Worm (Caenorhabditis elegans) whole organism, L4/young adult: ENCODE data around the gene T01G1.2.
"Not testable (repeated sequence)": the region's sequence is repeated elsewhere in the genome, so short reads cannot be mapped to it uniquely, and the experiment has no call there.

Source experiments
- W03F9.2 ChIP-seq: fragments of 150-350 bp; optimal IDR thresholded peaks from 2 replicates; lab custom pipeline; 2014; ENCODE audit warnings: missing biosample characterization, missing genetic modification characterization
- dao-5 ChIP-seq: sonication (generic microtip); optimal IDR thresholded peaks from 2 replicates; lab custom pipeline; 2016; ENCODE audit warnings: missing genotype, missing genetic modification characterization, moderate library complexity, missing compliant biosample characterization
- him-1 ChIP-seq: sonication (generic microtip); optimal IDR thresholded peaks from 2 replicates; lab custom pipeline; 2016; ENCODE audit warnings: missing genotype, missing genetic modification reagents, missing genetic modification characterization, missing compliant biosample characterization

The T01G1.2 gene

DNA sequence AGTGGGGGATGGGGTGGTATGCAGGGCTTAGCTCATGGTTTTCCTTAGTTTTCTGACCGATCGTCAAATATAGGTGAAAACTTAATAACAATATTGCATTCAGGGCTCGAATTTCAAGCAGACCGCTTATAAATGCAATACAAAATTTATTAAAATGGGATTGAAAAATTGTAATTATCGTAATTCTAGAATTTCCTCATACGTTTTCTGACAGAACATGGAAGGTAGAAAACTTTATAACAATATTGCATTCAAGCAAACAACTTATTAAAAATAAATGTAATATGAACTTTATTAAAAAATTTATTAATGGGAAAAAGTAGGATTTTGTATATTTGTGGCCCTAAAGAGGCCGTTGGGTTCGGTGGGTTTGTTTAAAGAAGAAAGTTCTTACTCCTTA is 30.5 kb upstream of the T01G1.2 start:
- TF ChIP-seq him-1 (no peak), W03F9.2 (tag; lab: Kevin White, UChicago) (no peak), dao-5 (tag; lab: Kevin White, UChicago) (no peak)

DNA sequence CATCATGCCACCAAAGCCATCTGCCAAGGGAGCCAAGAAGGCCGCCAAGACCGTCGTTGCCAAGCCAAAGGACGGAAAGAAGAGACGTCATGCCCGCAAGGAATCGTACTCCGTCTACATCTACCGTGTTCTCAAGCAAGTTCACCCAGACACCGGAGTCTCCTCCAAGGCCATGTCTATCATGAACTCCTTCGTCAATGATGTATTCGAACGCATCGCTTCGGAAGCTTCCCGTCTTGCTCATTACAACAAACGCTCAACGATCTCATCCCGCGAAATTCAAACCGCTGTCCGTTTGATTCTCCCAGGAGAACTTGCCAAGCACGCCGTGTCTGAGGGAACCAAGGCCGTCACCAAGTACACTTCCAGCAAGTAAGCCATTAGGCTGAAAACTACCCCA is 29.5 kb upstream of the T01G1.2 start, which contains the start of gene his-48:
TSS of gene his-48 (plus strand) at position 5 of the 400 bp plus-strand sequence.
- not testable (repeated sequence) for TF ChIP-seq W03F9.2 (tag; lab: Kevin White, UChicago); dao-5 (tag; lab: Kevin White, UChicago); him-1

DNA sequence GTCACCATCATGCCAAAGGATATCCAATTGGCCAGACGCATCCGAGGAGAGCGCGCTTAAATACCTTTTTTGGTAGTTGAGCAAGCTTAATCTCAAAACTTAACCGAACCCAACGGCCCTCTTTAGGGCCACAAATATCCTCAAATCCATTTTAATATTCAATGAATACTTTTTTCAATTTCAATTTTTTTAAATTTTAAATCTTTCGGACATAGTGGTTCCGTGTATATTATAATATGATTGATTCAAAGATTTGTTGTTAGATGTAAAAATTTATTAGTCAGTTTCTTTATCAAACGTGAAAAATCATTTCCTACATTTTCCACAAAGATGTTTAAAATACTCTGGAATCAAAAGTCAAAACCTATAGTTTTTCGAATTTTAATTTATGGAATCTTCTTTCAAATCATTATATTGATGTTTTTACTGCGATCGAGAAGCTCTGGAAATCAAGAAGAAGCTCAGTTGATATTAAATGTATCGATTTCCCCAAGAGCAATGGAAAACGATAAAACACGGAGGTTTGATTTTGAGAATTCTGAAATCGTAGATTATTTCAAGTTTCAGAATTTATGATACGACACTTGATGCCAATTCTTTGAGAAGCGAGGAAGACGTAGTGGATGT is 27.2 kb upstream of the T01G1.2 start, which contains the start of gene B0035.21:
TSS of gene B0035.21 (plus strand) at position 322 of the 627 bp plus-strand sequence.
- no peak for TF ChIP-seq him-1

DNA sequence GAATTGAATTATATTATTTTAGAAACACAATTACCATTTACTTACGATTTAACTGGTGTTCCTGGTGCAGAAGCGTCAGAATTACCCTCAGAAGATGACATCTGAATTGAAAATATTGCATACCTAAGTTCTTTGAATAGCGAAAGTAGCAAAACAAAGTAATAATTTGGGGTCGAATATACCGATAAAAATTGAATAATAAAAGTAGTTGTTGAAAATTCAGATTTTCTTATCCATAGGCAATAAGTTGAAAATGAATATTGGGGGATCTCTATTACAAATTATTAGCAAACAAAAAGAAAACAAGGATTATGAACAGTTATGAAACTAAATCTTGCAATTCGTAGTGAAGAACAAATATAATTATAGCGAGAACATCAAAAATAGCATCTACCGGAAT is 24.9 kb upstream of the T01G1.2 start, which contains the start of gene leo-1:
TSS of gene leo-1 (minus strand) at position 101 of the 400 bp plus-strand sequence.
- no peak for TF ChIP-seq dao-5 (tag; lab: Kevin White, UChicago)
- no peak for TF ChIP-seq him-1
- no peak for TF ChIP-seq W03F9.2 (tag; lab: Kevin White, UChicago)

DNA sequence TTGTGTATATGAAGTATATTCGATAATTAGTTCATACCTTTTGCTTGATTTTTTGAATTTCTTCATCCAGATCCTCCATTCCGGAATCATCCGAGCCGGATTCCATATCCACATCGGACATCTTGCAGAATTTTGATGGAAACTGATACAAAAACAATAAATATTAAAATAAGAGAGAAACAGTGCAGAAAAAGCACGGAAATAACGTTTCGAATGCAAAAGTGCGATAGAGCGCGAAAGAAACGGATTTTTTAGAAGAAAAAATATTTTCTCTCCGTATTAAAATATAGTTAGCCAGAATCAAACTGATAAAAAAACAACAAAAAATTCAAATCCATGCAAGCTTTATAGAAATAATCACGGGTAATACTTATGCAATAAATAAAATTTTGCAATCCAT is 21.5 kb upstream of the T01G1.2 start, which contains the start of gene sart-3:
TSS of gene sart-3 (minus strand) at position 219 of the 400 bp plus-strand sequence.
- TF ChIP-seq W03F9.2 (tag; lab: Kevin White, UChicago) (no peak), dao-5 (tag; lab: Kevin White, UChicago) (no peak), him-1 (no peak)

DNA sequence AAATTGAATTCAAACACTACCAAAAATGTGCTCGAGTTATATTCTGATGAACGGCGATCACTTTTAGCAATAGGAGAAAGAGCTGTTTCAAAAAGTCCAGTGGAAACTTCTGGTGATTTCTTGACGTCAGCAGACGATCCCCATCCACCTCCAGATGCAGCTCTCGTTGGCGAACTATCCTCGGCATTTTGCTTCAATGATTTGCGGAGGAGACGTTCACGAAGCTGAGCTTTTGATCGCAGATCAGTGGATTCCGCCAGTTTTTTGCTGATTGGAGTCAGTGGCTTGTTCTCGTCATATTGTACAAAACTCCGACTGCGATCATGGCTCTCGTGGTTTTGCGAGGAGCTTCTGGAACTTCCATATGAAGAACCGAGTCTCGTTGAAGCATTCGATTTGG is 18.0 kb upstream of the T01G1.2 start:
- TF ChIP-seq dao-5 (tag; lab: Kevin White, UChicago), result no peak
- TF ChIP-seq W03F9.2 (tag; lab: Kevin White, UChicago), result no peak
- no peak for TF ChIP-seq him-1

DNA sequence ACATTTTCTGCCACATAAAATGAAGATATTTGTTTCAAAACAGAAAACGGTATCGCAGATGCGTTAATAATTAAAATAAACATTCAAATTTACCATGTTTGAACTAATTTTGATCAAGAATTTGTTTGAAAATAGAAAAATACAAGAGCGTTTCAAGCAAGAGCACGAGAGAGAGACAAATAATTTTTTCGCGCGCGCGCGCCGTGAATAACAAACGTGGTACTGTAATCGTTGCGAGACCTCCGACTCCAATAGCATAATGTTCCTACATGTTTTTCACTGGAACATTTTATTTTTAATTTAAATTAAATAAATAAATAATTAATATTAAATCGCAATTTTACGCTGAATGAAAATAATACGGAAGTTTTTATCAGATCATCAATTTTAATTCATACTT is 17.2 kb upstream of the T01G1.2 start, which contains the start of gene F54E12.2:
TSS of gene F54E12.2 (minus strand) at position 164 of the 400 bp plus-strand sequence.
- TF ChIP-seq him-1 (no peak), dao-5 (tag; lab: Kevin White, UChicago) (no peak), W03F9.2 (tag; lab: Kevin White, UChicago) (peak; percentile 51)

DNA sequence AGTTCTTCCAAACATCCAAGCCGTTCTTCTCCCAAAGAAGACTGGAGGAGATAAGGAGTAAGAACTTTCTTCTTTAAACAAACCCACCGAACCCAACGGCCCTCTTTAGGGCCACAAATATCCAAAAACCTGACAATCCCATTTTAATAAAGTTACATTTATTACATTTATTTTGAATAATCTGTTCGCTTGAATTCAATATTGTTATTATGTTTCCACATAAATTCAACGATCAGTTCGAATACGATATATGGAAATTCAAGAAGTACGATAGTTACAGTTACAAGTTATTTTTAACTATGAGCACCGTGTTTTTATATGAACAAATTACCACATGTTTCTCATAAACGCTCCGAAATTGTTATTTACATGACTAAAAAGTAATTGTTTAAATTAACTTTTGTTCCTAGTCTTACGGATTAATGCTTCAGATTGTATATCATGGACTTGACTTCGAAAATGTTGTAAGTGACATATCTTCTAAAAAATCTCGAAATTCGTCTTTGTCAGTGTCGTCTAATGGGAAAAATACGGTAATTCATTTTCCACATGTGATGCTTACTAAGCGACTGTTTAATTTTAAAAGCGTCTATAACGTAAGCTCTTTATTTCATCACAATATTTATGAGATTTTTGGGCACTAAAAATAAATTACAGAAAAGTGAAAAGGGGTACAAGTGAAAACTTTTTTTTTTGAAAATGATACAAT is 13.3 kb upstream of the T01G1.2 start:
- TF ChIP-seq W03F9.2 (tag; lab: Kevin White, UChicago), result no peak
- TF ChIP-seq dao-5 (tag; lab: Kevin White, UChicago), result no peak
- TF ChIP-seq him-1, result no peak

DNA sequence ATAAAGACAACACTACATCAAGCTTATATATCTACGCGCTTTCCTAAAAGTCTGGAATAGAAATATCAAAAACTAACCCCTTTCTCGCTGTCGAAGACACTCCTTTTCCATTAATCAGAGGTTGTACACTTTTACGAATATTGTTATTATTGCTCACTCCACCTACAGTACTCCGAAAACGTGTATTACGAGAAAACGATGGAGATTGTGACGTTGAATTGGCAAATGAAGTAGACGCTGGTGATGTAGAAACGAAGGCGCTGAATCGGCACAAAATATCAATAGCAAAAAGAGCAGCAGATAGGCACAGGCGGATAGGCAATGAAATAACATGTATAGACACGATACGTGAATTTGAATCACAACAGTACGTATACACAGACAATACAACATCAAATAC is 9.9 kb upstream of the T01G1.2 start:
- TF ChIP-seq him-1 (no peak), dao-5 (tag; lab: Kevin White, UChicago) (no peak), W03F9.2 (tag; lab: Kevin White, UChicago) (no peak)

DNA sequence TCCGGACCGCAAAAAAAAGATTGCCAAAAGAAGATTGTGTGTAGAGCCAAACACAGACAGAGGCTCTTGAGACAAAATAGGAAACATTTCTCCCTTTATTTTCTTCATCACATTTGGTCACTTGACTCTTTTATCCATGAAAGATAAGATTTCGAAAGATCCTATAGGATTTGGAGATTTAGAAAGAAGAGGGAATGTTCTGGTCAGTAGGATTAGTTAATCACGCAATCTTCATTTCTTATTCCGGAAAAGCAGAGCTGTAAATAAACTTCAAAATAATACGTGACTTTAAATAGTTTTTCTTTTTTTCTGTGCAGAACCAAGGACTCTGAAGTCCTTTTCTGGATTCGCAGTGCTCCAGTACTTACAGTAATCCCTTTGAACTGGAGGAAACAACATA is 6.9 kb upstream of the T01G1.2 start:
- TF ChIP-seq him-1 (no peak), dao-5 (tag; lab: Kevin White, UChicago) (no peak), W03F9.2 (tag; lab: Kevin White, UChicago) (no peak)

DNA sequence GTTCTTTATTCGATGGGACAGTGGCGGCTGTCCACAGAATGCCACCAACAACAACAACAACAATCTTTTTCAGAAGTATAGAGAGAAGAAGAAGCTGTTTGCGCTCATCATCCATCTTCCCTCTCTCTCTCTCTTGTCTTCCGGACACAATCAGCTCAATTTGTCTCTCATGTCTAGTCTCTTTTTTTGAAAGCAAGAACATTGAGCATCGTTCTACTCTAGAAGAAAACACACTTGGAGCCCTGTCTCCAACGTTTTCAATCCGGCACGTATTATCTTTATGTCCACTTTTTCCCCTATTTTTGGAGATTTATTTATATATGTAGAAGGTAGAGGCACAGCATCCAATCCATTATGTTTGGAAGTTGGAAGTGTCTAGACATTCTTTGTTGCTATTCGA is 5.4 kb upstream of the T01G1.2 start:
- TF ChIP-seq dao-5 (tag; lab: Kevin White, UChicago), result no peak
- no peak for TF ChIP-seq W03F9.2 (tag; lab: Kevin White, UChicago)
- no peak for TF ChIP-seq him-1

DNA sequence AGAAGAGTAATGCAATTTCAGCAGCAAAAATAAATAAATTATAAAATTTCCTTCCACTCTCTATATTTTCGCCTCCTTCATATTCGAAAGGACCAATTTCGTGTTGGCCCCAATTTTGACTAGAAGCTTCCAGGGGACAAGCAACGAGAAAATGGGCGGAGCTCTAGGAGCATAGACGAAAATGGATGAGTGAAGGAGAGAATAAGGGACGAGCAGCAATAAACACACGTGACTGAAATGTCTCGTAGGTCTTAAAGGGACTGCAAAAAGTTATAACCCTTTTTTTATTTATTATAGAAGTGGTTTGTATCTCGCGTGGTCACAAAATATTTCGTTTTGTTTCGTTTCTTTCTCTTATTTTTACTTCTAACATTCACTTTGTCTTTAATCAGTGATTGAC is 4.5 kb upstream of the T01G1.2 start:
- no peak for TF ChIP-seq W03F9.2 (tag; lab: Kevin White, UChicago)
- TF ChIP-seq him-1, result peak; percentile 46

DNA sequence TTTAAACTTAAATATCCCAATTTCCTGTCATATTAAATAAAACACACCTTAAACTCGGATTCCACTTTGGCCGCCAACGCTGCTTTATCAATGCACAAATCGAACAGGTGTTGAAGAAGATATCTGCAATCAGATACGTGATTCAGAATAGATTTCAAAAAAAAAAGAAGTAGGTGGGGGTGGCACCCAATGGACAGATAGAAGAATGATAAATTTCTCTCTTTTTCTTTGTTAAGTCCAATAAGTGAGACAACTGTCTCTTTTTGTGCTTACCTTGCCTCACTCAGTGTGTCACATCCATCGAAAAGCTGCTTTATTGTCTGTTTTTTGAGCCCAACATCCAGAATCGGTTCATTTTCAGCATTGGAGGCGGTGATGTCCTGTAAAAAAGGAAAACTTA is 3.4 kb upstream of the T01G1.2 start:
- TF ChIP-seq dao-5 (tag; lab: Kevin White, UChicago) (no peak), him-1 (no peak), W03F9.2 (tag; lab: Kevin White, UChicago) (no peak)

DNA sequence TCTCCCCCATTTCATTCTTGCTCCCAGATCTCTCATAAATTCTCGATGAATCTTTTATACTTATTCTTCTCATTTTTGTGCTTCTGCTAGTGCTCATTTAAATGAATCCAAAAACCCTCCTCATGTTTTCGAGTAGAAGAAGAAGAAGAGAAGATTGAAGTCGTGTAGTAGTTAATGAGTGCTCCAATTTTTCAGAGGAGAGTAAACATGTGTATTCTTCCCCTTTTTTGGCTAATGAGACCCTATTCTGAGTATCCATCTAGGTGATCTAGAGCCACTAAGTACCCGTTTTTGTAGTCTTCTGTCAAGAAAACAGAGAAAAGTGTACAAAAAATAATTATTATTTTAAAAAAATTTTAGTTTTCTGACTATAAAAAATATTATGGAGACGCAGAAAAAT is 2.6 kb upstream of the T01G1.2 start:
- TF ChIP-seq dao-5 (tag; lab: Kevin White, UChicago), result no peak
- no peak for TF ChIP-seq W03F9.2 (tag; lab: Kevin White, UChicago)
- TF ChIP-seq him-1, result no peak
